Worm (Caenorhabditis elegans): ENCODE measurements around the gene T12D8.10.

DNA sequence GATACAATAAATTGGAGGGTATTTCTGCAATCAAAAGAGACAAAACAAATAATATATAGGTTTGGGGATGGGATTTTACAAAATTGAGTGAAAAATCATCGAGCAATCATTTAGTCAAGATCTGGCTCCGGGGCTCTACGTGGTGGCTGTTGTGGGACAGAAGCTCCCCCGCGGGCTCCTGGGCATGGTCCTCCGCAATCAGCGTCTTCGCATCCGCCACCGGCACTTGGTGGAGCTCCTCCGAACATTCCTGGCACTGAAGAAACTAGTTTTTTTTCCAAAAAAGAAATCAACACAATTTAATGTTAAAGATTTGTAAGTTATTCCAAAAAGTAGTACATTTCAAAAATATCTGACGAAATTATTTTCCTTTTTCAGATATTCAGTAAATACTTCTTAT lies 27.4 kb downstream of the T12D8.10 start:
- TF ChIP-seq sem-2 (GFP tag; optimal IDR thresholded peaks at IDR 0.05) (no peak), pha-4 (tag; optimal IDR thresholded peaks at IDR 0.05) (no peak), ham-2 (GFP tag; optimal IDR thresholded peaks at IDR 0.05) (no peak), unc-39 (tag; optimal IDR thresholded peaks at IDR 0.05) (no peak), mep-1 (tag; optimal IDR thresholded peaks at IDR 0.05) (no peak), nhr-2 (tag; optimal IDR thresholded peaks at IDR 0.05) (no peak), lin-13 (tag; optimal IDR thresholded peaks at IDR 0.05) (no peak), nhr-12 (tag; optimal IDR thresholded peaks at IDR 0.05) (no peak), ceh-83 (GFP tag; optimal IDR thresholded peaks at IDR 0.05) (no peak), nhr-76 (tag; optimal IDR thresholded peaks at IDR 0.05) (no peak), mab-5 (tag; optimal IDR thresholded peaks at IDR 0.05) (no peak), unc-62 (GFP tag; optimal IDR thresholded peaks at IDR 0.05) (no peak), ztf-11 (tag; optimal IDR thresholded peaks at IDR 0.05) (no peak)

All from whole organism, mixed stage, embryonic.